Worm (Caenorhabditis elegans) whole organism, L1 larva: ENCODE results near the gene mdh-1.

Experiments
- C16A3.4 ChIP-seq: fragments of 150-350 bp; optimal IDR thresholded peaks from 2 replicates; lab custom pipeline; 2014; ENCODE audit warnings: missing biosample characterization, missing genetic modification characterization
- F16B12.6 ChIP-seq: fragments of 150-350 bp; optimal IDR thresholded peaks from 2 replicates; lab custom pipeline; 2014; ENCODE audit warnings: missing biosample characterization, missing genetic modification characterization
- aha-1 ChIP-seq: fragments of 150-350 bp; optimal IDR thresholded peaks from 2 replicates; lab custom pipeline; 2014; ENCODE audit warnings: missing biosample characterization, missing genetic modification characterization
- aly-2 ChIP-seq: fragments of 150-350 bp; optimal IDR thresholded peaks from 2 replicates; lab custom pipeline; 2014; ENCODE audit warnings: missing biosample characterization, missing genetic modification characterization
- ama-1 ChIP-seq: fragments of 150-350 bp; optimal IDR thresholded peaks from 2 replicates; lab custom pipeline; 2014
- ceh-82 ChIP-seq, 3 experiments: fragments of 150-350 bp in 1 of 3; sonication (generic microtip) in 2 of 3; optimal IDR thresholded peaks; 2 replicates each; lab custom pipeline; 2014 to 2017; ENCODE audit warnings: missing biosample characterization in 3 of 3, missing genetic modification characterization in 3 of 3
- ceh-90 ChIP-seq: sonication (generic microtip); optimal IDR thresholded peaks from 2 replicates; lab custom pipeline; 2016; ENCODE audit warnings: missing genetic modification characterization, missing compliant biosample characterization
- ces-1 ChIP-seq: fragments of 150-350 bp; optimal IDR thresholded peaks from 2 replicates; lab custom pipeline; 2014; ENCODE audit warnings: missing biosample characterization, missing genetic modification reagents, missing genetic modification characterization
- dpl-1 ChIP-seq, 3 experiments: fragments of 150-350 bp in 2 of 3; sonication (generic microtip) in 1 of 3; optimal IDR thresholded peaks; 2 replicates each; lab custom pipeline; 2014 to 2017; ENCODE audit warnings: missing biosample characterization in 3 of 3, missing genetic modification characterization in 3 of 3, missing genetic modification reagents in 3 of 3
- elt-2 ChIP-seq: sonication (generic microtip); optimal IDR thresholded peaks from 2 replicates; lab custom pipeline; 2016; ENCODE audit warnings: missing genetic modification characterization, mild to moderate bottlenecking, inconsistent platforms, missing compliant biosample characterization, missing genetic modification reagents
- ets-5 ChIP-seq: fragments of 200-800 bp; sonication (Bioruptor generic); IDR thresholded peaks from 2 replicates; pipeline ENCODE4 v1.3.6; 2022; ENCODE audit warnings: missing genetic modification characterization, missing compliant biosample characterization
- hlh-17 ChIP-seq: fragments of 200-800 bp; sonication (Bioruptor generic); optimal IDR thresholded peaks from 2 replicates; lab custom pipeline; 2018; ENCODE audit warnings: missing genetic modification characterization, mild to moderate bottlenecking, missing compliant biosample characterization, moderate library complexity, borderline replicate concordance
- hlh-4 ChIP-seq: sonication (generic microtip); optimal IDR thresholded peaks from 2 replicates; lab custom pipeline; 2016; ENCODE audit warnings: mild to moderate bottlenecking, missing genetic modification characterization, missing compliant biosample characterization
- hpl-2 ChIP-seq: fragments of 150-350 bp; optimal IDR thresholded peaks from 2 replicates; lab custom pipeline; 2014; ENCODE audit warnings: missing biosample characterization, missing genetic modification reagents, missing genetic modification characterization
- irx-1 ChIP-seq: sonication (generic microtip); optimal IDR thresholded peaks from 2 replicates; lab custom pipeline; 2016; ENCODE audit warnings: missing genetic modification characterization, missing compliant biosample characterization
- isw-1 ChIP-seq: fragments of 200-800 bp; sonication (Bioruptor generic); IDR thresholded peaks from 2 replicates; pipeline ENCODE4 v1.3.6; 2022; ENCODE audit warnings: missing genetic modification characterization, missing compliant biosample characterization
- lin-14 ChIP-seq: fragments of 200-800 bp; sonication (Bioruptor generic); optimal IDR thresholded peaks from 2 replicates; lab custom pipeline; 2018; ENCODE audit warnings: mild to moderate bottlenecking, missing genetic modification characterization, moderate library complexity, missing compliant biosample characterization
- lin-39 ChIP-seq: fragments of 150-350 bp; optimal IDR thresholded peaks from 2 replicates; lab custom pipeline; 2014; ENCODE audit warnings: missing biosample characterization, missing genetic modification reagents, missing genetic modification characterization
- lsy-2 ChIP-seq, 2 experiments: fragments of 150-350 bp; optimal IDR thresholded peaks; 2 replicates each; lab custom pipeline; 2014; ENCODE audit warnings: missing biosample characterization in 2 of 2, missing genetic modification characterization in 2 of 2
- mab-9 ChIP-seq: fragments of 200-800 bp; sonication (Bioruptor generic); IDR thresholded peaks from 2 replicates; pipeline ENCODE4 v1.3.6; 2022; ENCODE audit warnings: missing genetic modification reagents, missing genetic modification characterization, missing compliant biosample characterization
- mdl-1 ChIP-seq, 2 experiments: fragments of 150-350 bp; optimal IDR thresholded peaks; 2 replicates each; lab custom pipeline; 2014 to 2017; ENCODE audit warnings: missing biosample characterization in 2 of 2, missing genetic modification characterization in 2 of 2, inconsistent platforms in 1 of 2
- mef-2 ChIP-seq: fragments of 150-350 bp; optimal IDR thresholded peaks from 2 replicates; lab custom pipeline; 2014; ENCODE audit warnings: missing biosample characterization, missing genetic modification characterization
- mep-1 ChIP-seq: fragments of 150-350 bp; optimal IDR thresholded peaks from 2 replicates; lab custom pipeline; 2014; ENCODE audit warnings: missing biosample characterization, missing genetic modification characterization
- nhr-19 ChIP-seq: fragments of 200-800 bp; sonication (Bioruptor generic); conservative IDR thresholded peaks from 2 replicates; pipeline ENCODE4 v1.3.6; 2022; ENCODE audit warnings: missing genetic modification characterization, missing compliant biosample characterization
- nhr-237 ChIP-seq: fragments of 150-350 bp; optimal IDR thresholded peaks from 2 replicates; lab custom pipeline; 2014; ENCODE audit warnings: missing biosample characterization, missing genetic modification characterization
- nhr-28 ChIP-seq: fragments of 150-350 bp; optimal IDR thresholded peaks from 2 replicates; lab custom pipeline; 2014; ENCODE audit warnings: missing biosample characterization, missing genetic modification characterization
- nhr-71 ChIP-seq: sonication (generic microtip); optimal IDR thresholded peaks from 2 replicates; lab custom pipeline; 2016; ENCODE audit warnings: mild to moderate bottlenecking, missing genetic modification characterization, moderate library complexity, missing compliant biosample characterization
- nhr-77 ChIP-seq: fragments of 150-350 bp; optimal IDR thresholded peaks from 2 replicates; lab custom pipeline; 2014; ENCODE audit warnings: missing biosample characterization, missing genetic modification characterization
- nhr-84 ChIP-seq: sonication (generic microtip); optimal IDR thresholded peaks from 2 replicates; lab custom pipeline; 2017; ENCODE audit warnings: missing biosample characterization, missing genetic modification characterization
- pag-3 ChIP-seq: sonication (generic microtip); optimal IDR thresholded peaks from 2 replicates; lab custom pipeline; 2017; ENCODE audit warnings: missing genetic modification characterization, mild to moderate bottlenecking, missing compliant biosample characterization, antibody characterized with exemption, borderline replicate concordance; ENCODE audit not compliant: insufficient read depth
- pax-3 ChIP-seq: fragments of 200-800 bp; sonication (Bioruptor generic); optimal IDR thresholded peaks from 2 replicates; lab custom pipeline; 2018; ENCODE audit warnings: mild to moderate bottlenecking, missing genetic modification characterization, moderate library complexity, missing compliant biosample characterization
- pqm-1 ChIP-seq: sonication (generic microtip); optimal IDR thresholded peaks from 3 replicates; lab custom pipeline; 2017; ENCODE audit warnings: missing biosample characterization, missing genetic modification characterization
- rnt-1 ChIP-seq: sonication (generic microtip); optimal IDR thresholded peaks from 2 replicates; lab custom pipeline; 2016; ENCODE audit warnings: mild to moderate bottlenecking, missing genetic modification characterization, moderate library complexity, missing compliant biosample characterization
- snpc-4 ChIP-seq: fragments of 150-350 bp; optimal IDR thresholded peaks from 2 replicates; lab custom pipeline; 2014; ENCODE audit warnings: missing biosample characterization, missing genetic modification characterization
- sptf-1 ChIP-seq: fragments of 150-350 bp; optimal IDR thresholded peaks from 2 replicates; lab custom pipeline; 2014; ENCODE audit warnings: missing biosample characterization, missing genetic modification characterization
- tbx-2 ChIP-seq: sonication (generic microtip); optimal IDR thresholded peaks from 2 replicates; lab custom pipeline; 2016; ENCODE audit warnings: missing genetic modification characterization, missing compliant biosample characterization
- tlp-1 ChIP-seq: fragments of 150-350 bp; optimal IDR thresholded peaks from 2 replicates; lab custom pipeline; 2014; ENCODE audit warnings: missing biosample characterization, missing genetic modification characterization
- unc-30 ChIP-seq: sonication (generic microtip); optimal IDR thresholded peaks from 2 replicates; lab custom pipeline; 2017; ENCODE audit warnings: missing biosample characterization, missing genetic modification characterization
- vab-15 ChIP-seq: sonication (generic microtip); optimal IDR thresholded peaks from 2 replicates; lab custom pipeline; 2017; ENCODE audit warnings: missing genotype, mild to moderate bottlenecking, missing genetic modification characterization, missing compliant biosample characterization
- xbp-1 ChIP-seq: sonication (generic microtip); optimal IDR thresholded peaks from 2 replicates; lab custom pipeline; 2016; ENCODE audit warnings: missing genetic modification characterization, missing compliant biosample characterization
- zag-1 ChIP-seq: fragments of 150-350 bp; optimal IDR thresholded peaks from 2 replicates; lab custom pipeline; 2014; ENCODE audit warnings: missing biosample characterization, missing genetic modification characterization
- zip-4 ChIP-seq: fragments of 200-800 bp; sonication (Bioruptor generic); optimal IDR thresholded peaks from 2 replicates; lab custom pipeline; 2018; ENCODE audit warnings: mild to moderate bottlenecking, missing genetic modification characterization, moderate library complexity, missing compliant biosample characterization
- ztf-11 ChIP-seq, 2 experiments: sonication (generic microtip); optimal IDR thresholded peaks; 2 replicates each; lab custom pipeline; 2016 to 2017; ENCODE audit warnings: missing genetic modification characterization in 2 of 2, missing biosample characterization in 1 of 2, missing compliant biosample characterization in 1 of 2

The mdh-1 gene

DNA sequence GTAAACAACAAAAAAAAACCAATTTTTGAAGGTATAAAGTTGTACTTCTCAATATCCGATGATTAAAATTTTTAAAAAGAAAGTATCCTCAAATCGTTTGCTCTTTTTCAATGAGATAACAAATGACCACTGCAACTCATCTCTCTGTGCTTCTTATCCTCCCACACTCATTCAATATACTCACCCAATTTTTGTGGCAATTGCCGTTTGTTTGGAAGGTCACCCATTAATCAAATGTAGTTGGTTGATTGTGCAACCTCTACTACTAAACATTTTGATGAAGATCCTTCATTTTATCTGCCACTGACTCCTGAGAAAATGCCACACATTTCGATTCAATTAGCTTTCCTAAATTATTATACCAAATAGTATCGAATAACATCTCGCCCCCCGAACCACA is 48.6 kb downstream of the mdh-1 start:
- TF ChIP-seq tlp-1 (tag; lab: Kevin White, UChicago): no peak
- TF ChIP-seq nhr-19 (GFP tag; lab: Robert Waterston, UW): no peak
- TF ChIP-seq nhr-237 (tag; lab: Kevin White, UChicago): no peak
- peak; percentile 76 for TF ChIP-seq rnt-1 (tag; lab: Kevin White, UChicago)
- no peak for TF ChIP-seq snpc-4 (tag; lab: Kevin White, UChicago)
- no peak for TF ChIP-seq elt-2 (tag; lab: Kevin White, UChicago)
- TF ChIP-seq ceh-90 (tag; lab: Kevin White, UChicago): no peak
- TF ChIP-seq mdl-1 (tag; optimal IDR thresholded peaks at IDR 0.05; lab: Kevin White, UChicago): no peak
- peak; percentile 22 for TF ChIP-seq nhr-71 (tag; lab: Kevin White, UChicago)
- TF ChIP-seq hpl-2 (GFP tag; lab: Kevin White, UChicago): no peak
- no peak for TF ChIP-seq tbx-2
- TF ChIP-seq mab-9 (GFP tag; lab: Robert Waterston, UW): no peak
- no peak for TF ChIP-seq irx-1 (tag; lab: Kevin White, UChicago)
- peak; percentile 69 for TF ChIP-seq lin-14 (GFP tag; lab: Kevin White, UChicago)
- no peak for TF ChIP-seq ces-1 (GFP tag; lab: Kevin White, UChicago)
- TF ChIP-seq isw-1 (GFP tag; lab: Robert Waterston, UW): no peak
- TF ChIP-seq zip-4 (GFP tag; lab: Kevin White, UChicago): no peak
- TF ChIP-seq ceh-82 (tag; optimal IDR thresholded peaks at IDR 0.05; lab: Kevin White, UChicago): no peak
- TF ChIP-seq pqm-1: no peak
- TF ChIP-seq ztf-11 (tag; optimal IDR thresholded peaks at IDR 0.05; lab: Kevin White, UChicago): no peak
- no peak for TF ChIP-seq C16A3.4 (tag; lab: Kevin White, UChicago)
- TF ChIP-seq lin-39 (tag; lab: Kevin White, UChicago): peak; percentile 26
- TF ChIP-seq xbp-1: no peak
- TF ChIP-seq aly-2 (tag; lab: Kevin White, UChicago): no peak
- no peak for TF ChIP-seq hlh-17 (GFP tag; lab: Kevin White, UChicago)
- TF ChIP-seq hlh-4 (tag; lab: Kevin White, UChicago): no peak
- TF ChIP-seq lsy-2 (tag; optimal IDR thresholded peaks at IDR 0.05; lab: Kevin White, UChicago): peak in 1 of 2 experiments; percentile 12
- peak; percentile 96 for TF ChIP-seq pag-3 (tag; lab: Kevin White, UChicago)
- TF ChIP-seq vab-15 (tag; lab: Kevin White, UChicago): no peak
- no peak for TF ChIP-seq dpl-1 (GFP tag; optimal IDR thresholded peaks at IDR 0.05; lab: Kevin White, UChicago)
- no peak for TF ChIP-seq zag-1 (tag; lab: Kevin White, UChicago)
- TF ChIP-seq nhr-77 (tag; lab: Kevin White, UChicago): no peak
- no peak for TF ChIP-seq unc-30 (tag; lab: Kevin White, UChicago)
- no peak for TF ChIP-seq nhr-84
- no peak for TF ChIP-seq sptf-1 (tag; lab: Kevin White, UChicago)
- no peak for TF ChIP-seq ets-5 (GFP tag; lab: Robert Waterston, UW)
- TF ChIP-seq pax-3: no peak
- TF ChIP-seq mep-1: no peak
- TF ChIP-seq aha-1: no peak
- TF ChIP-seq nhr-28 (tag; lab: Kevin White, UChicago): no peak
- no peak for TF ChIP-seq F16B12.6 (tag; lab: Kevin White, UChicago)
- no peak for TF ChIP-seq mef-2 (tag; lab: Kevin White, UChicago)
- no peak for TF ChIP-seq ama-1 (lab: Kevin White, UChicago)
- TF ChIP-seq, all 84 proteins: peak for 6
